Worm (Caenorhabditis elegans) whole organism, late embryonic: ENCODE measurements around the gene par-5.
A peak's percentile ranks its signal among the peaks of the same experiment; 100 is the strongest.

Source experiments
- F13H6.1 ChIP-seq: sonication (generic microtip); optimal IDR thresholded peaks from 2 replicates; lab custom pipeline; 2016; ENCODE audit warnings: missing genetic modification characterization, missing compliant biosample characterization
- K02D7.2 ChIP-seq: sonication (generic microtip); optimal IDR thresholded peaks from 2 replicates; lab custom pipeline; 2017; ENCODE audit warnings: mild to moderate bottlenecking, missing genetic modification characterization, missing compliant biosample characterization
- T23F11.4 ChIP-seq: fragments of 200-800 bp; sonication (Bioruptor generic); optimal IDR thresholded peaks from 2 replicates; lab custom pipeline; 2018; ENCODE audit warnings: mild to moderate bottlenecking, missing genetic modification characterization, missing compliant biosample characterization
- Y22D7AL.16 ChIP-seq: sonication (generic microtip); optimal IDR thresholded peaks from 2 replicates; lab custom pipeline; 2016; ENCODE audit warnings: missing genetic modification characterization, missing compliant biosample characterization
- ahr-1 ChIP-seq: sonication (generic microtip); optimal IDR thresholded peaks from 2 replicates; lab custom pipeline; 2016; ENCODE audit warnings: missing genetic modification characterization, missing compliant biosample characterization
- ceh-14 ChIP-seq: sonication (generic microtip); optimal IDR thresholded peaks from 2 replicates; lab custom pipeline; 2016; ENCODE audit warnings: missing genotype, missing genetic modification characterization, missing compliant biosample characterization
- ceh-24 ChIP-seq: sonication (generic microtip); optimal IDR thresholded peaks from 2 replicates; lab custom pipeline; 2016; ENCODE audit warnings: mild to moderate bottlenecking, missing genetic modification characterization, missing compliant biosample characterization
- ceh-31 ChIP-seq: sonication (generic microtip); optimal IDR thresholded peaks from 2 replicates; lab custom pipeline; 2016; ENCODE audit warnings: missing genetic modification characterization, missing compliant biosample characterization
- ceh-34 ChIP-seq: sonication (generic microtip); optimal IDR thresholded peaks from 2 replicates; lab custom pipeline; 2016; ENCODE audit warnings: mild to moderate bottlenecking, missing genetic modification characterization, missing compliant biosample characterization
- ceh-45 ChIP-seq: fragments of 200-800 bp; sonication (Bioruptor generic); IDR thresholded peaks from 2 replicates; pipeline ENCODE4 v1.3.6; 2022; ENCODE audit warnings: missing genetic modification reagents, missing genetic modification characterization, missing compliant biosample characterization
- ceh-6 ChIP-seq: fragments of 200-800 bp; sonication (Bioruptor generic); optimal IDR thresholded peaks from 2 replicates; lab custom pipeline; 2018; ENCODE audit warnings: mild to moderate bottlenecking, missing genetic modification characterization, missing compliant biosample characterization
- dmd-4 ChIP-seq: sonication (generic microtip); optimal IDR thresholded peaks from 2 replicates; lab custom pipeline; 2016; ENCODE audit warnings: borderline replicate concordance, missing genetic modification characterization, missing compliant biosample characterization
- dve-1 ChIP-seq: sonication (generic microtip); optimal IDR thresholded peaks from 2 replicates; lab custom pipeline; 2017; ENCODE audit warnings: antibody characterized with exemption, mild to moderate bottlenecking, missing genetic modification characterization, missing compliant biosample characterization
- ets-4 ChIP-seq: sonication (generic microtip); optimal IDR thresholded peaks from 2 replicates; lab custom pipeline; 2016; ENCODE audit warnings: missing genetic modification characterization, missing compliant biosample characterization
- fax-1 ChIP-seq: sonication (generic microtip); optimal IDR thresholded peaks from 2 replicates; lab custom pipeline; 2016; ENCODE audit warnings: missing genotype, missing genetic modification characterization, missing compliant biosample characterization
- fkh-10 ChIP-seq: fragments of 150-350 bp; optimal IDR thresholded peaks from 2 replicates; lab custom pipeline; 2014; ENCODE audit warnings: missing biosample characterization, missing genetic modification reagents, missing genetic modification characterization
- fkh-6 ChIP-seq: sonication (generic microtip); optimal IDR thresholded peaks from 2 replicates; lab custom pipeline; 2016; ENCODE audit warnings: missing genetic modification characterization, missing compliant biosample characterization
- hlh-13 ChIP-seq: fragments of 200-800 bp; sonication (Bioruptor generic); optimal IDR thresholded peaks from 2 replicates; lab custom pipeline; 2018; ENCODE audit warnings: mild to moderate bottlenecking, missing genetic modification characterization, missing compliant biosample characterization
- hlh-30 ChIP-seq: sonication (generic microtip); optimal IDR thresholded peaks from 2 replicates; lab custom pipeline; 2017; ENCODE audit warnings: antibody characterized with exemption, missing genetic modification characterization, missing compliant biosample characterization; ENCODE audit not compliant: insufficient read depth
- hlh-6 ChIP-seq: sonication (generic microtip); optimal IDR thresholded peaks from 2 replicates; lab custom pipeline; 2016; ENCODE audit warnings: missing genotype, missing genetic modification characterization, missing compliant biosample characterization
- hlh-8 ChIP-seq: sonication (generic microtip); optimal IDR thresholded peaks from 2 replicates; lab custom pipeline; 2016; ENCODE audit warnings: missing genotype, missing genetic modification characterization, missing compliant biosample characterization
- lim-6 ChIP-seq: sonication (generic microtip); optimal IDR thresholded peaks from 2 replicates; lab custom pipeline; 2016; ENCODE audit warnings: missing genetic modification characterization, missing compliant biosample characterization
- madf-2 ChIP-seq: sonication (generic microtip); optimal IDR thresholded peaks from 2 replicates; lab custom pipeline; 2017; ENCODE audit warnings: missing genetic modification characterization, missing compliant biosample characterization
- mec-3 ChIP-seq: sonication (generic microtip); optimal IDR thresholded peaks from 2 replicates; lab custom pipeline; 2016; ENCODE audit warnings: borderline replicate concordance, missing genetic modification characterization, missing compliant biosample characterization
- nfya-1 ChIP-seq: sonication (generic microtip); optimal IDR thresholded peaks from 2 replicates; lab custom pipeline; 2017; ENCODE audit warnings: missing genetic modification characterization, mild to moderate bottlenecking, missing compliant biosample characterization, antibody characterized with exemption, moderate library complexity
- nhr-232 ChIP-seq: sonication (generic microtip); optimal IDR thresholded peaks from 2 replicates; lab custom pipeline; 2016; ENCODE audit warnings: missing genetic modification characterization, missing compliant biosample characterization
- npax-4 ChIP-seq: sonication (generic microtip); optimal IDR thresholded peaks from 2 replicates; lab custom pipeline; 2016; ENCODE audit warnings: missing genetic modification characterization, missing compliant biosample characterization
- odd-2 ChIP-seq: sonication (generic microtip); optimal IDR thresholded peaks from 2 replicates; lab custom pipeline; 2017; ENCODE audit warnings: antibody characterized with exemption, mild to moderate bottlenecking, missing genetic modification characterization, missing compliant biosample characterization
- pag-3 ChIP-seq: sonication (generic microtip); optimal IDR thresholded peaks from 2 replicates; lab custom pipeline; 2016; ENCODE audit warnings: missing compliant biosample characterization, missing genetic modification characterization, borderline replicate concordance
- pros-1 ChIP-seq: fragments of 150-350 bp; optimal IDR thresholded peaks from 2 replicates; lab custom pipeline; 2014; ENCODE audit warnings: missing biosample characterization, missing genetic modification reagents, missing genetic modification characterization
- ref-2 ChIP-seq: sonication (generic microtip); optimal IDR thresholded peaks from 2 replicates; lab custom pipeline; 2016; ENCODE audit warnings: missing genetic modification characterization, missing compliant biosample characterization
- rnt-1 ChIP-seq: sonication (generic microtip); optimal IDR thresholded peaks from 2 replicates; lab custom pipeline; 2016; ENCODE audit warnings: missing genetic modification characterization, missing compliant biosample characterization
- sdc-2 ChIP-seq: sonication (generic microtip); optimal IDR thresholded peaks from 2 replicates; lab custom pipeline; 2016; ENCODE audit warnings: missing genotype, missing genetic modification characterization, missing compliant biosample characterization
- tbx-2 ChIP-seq: sonication (generic microtip); optimal IDR thresholded peaks from 2 replicates; lab custom pipeline; 2016; ENCODE audit warnings: missing genetic modification characterization, missing compliant biosample characterization
- unc-42 ChIP-seq: sonication (generic microtip); optimal IDR thresholded peaks from 2 replicates; lab custom pipeline; 2016; ENCODE audit warnings: missing genotype, missing genetic modification characterization, missing compliant biosample characterization
- zip-5 ChIP-seq: sonication (generic microtip); optimal IDR thresholded peaks from 2 replicates; lab custom pipeline; 2016; ENCODE audit warnings: missing genetic modification characterization, missing compliant biosample characterization
- ztf-16 ChIP-seq: sonication (generic microtip); optimal IDR thresholded peaks from 2 replicates; lab custom pipeline; 2017; ENCODE audit warnings: missing genetic modification characterization, missing compliant biosample characterization

Gene par-5

ce11 chrIV:11855424-11855823, 33.7 kb upstream of the par-5 start:
- no peak for TF ChIP-seq hlh-13 (GFP tag; lab: Kevin White, UChicago)
- TF ChIP-seq ceh-34 (tag; lab: Kevin White, UChicago): no peak
- TF ChIP-seq hlh-6: no peak
- no peak for TF ChIP-seq dve-1
- TF ChIP-seq rnt-1 (tag; lab: Kevin White, UChicago): no peak
- TF ChIP-seq T23F11.4 (GFP tag; lab: Kevin White, UChicago): no peak
- no peak for TF ChIP-seq fkh-10 (GFP tag; lab: Kevin White, UChicago)
- TF ChIP-seq sdc-2 (tag; lab: Kevin White, UChicago): no peak
- no peak for TF ChIP-seq dmd-4 (tag; lab: Kevin White, UChicago)
- TF ChIP-seq ref-2: no peak
- TF ChIP-seq ahr-1: no peak
- no peak for TF ChIP-seq ceh-45 (GFP tag; lab: Robert Waterston, UW)
- TF ChIP-seq ceh-24 (tag; lab: Kevin White, UChicago): no peak
- TF ChIP-seq Y22D7AL.16: no peak
- no peak for TF ChIP-seq tbx-2
- no peak for TF ChIP-seq K02D7.2 (tag; lab: Kevin White, UChicago)
- TF ChIP-seq lim-6 (tag; lab: Kevin White, UChicago): no peak
- no peak for TF ChIP-seq unc-42 (tag; lab: Kevin White, UChicago)

ce11 chrIV:11854777-11855176, 33.1 kb upstream of the par-5 start, which contains the start of gene tag-30:
Gene tag-30, minus strand, starts transcription at chrIV:11855159.
- TF ChIP-seq nfya-1 (tag; lab: Kevin White, UChicago) (peak; percentile 22), ceh-34 (tag; lab: Kevin White, UChicago) (peak; percentile 54), nhr-232 (tag; lab: Kevin White, UChicago) (no peak), unc-42 (tag; lab: Kevin White, UChicago) (peak; percentile 59), ceh-31 (tag; lab: Kevin White, UChicago) (peak; percentile 62), hlh-30 (tag; lab: Kevin White, UChicago) (peak; percentile 66), zip-5 (tag; lab: Kevin White, UChicago) (no peak), tbx-2 (peak; percentile 41), fkh-6 (no peak)

ce11 chrIV:11851882-11852281, 30.2 kb upstream of the par-5 start, which contains the start of gene F38H4.5:
Gene F38H4.5, plus strand, starts transcription at chrIV:11852182.
- no peak for TF ChIP-seq F13H6.1 (tag; lab: Kevin White, UChicago)
- TF ChIP-seq pag-3: no peak
- no peak for TF ChIP-seq pros-1 (tag; lab: Kevin White, UChicago)
- TF ChIP-seq unc-42 (tag; lab: Kevin White, UChicago): no peak

ce11 chrIV:11847771-11848312, 26.1 kb upstream of the par-5 start, which contains the start of the genes F38H4.6 and F38H4.4:
Gene F38H4.6, minus strand, starts transcription at chrIV:11847871.
Gene F38H4.4, plus strand, starts transcription at chrIV:11848262.
- no peak for TF ChIP-seq fkh-10 (GFP tag; lab: Kevin White, UChicago)
- TF ChIP-seq madf-2 (tag; lab: Kevin White, UChicago): no peak
- TF ChIP-seq odd-2 (tag; lab: Kevin White, UChicago): no peak
- no peak for TF ChIP-seq mec-3
- no peak for TF ChIP-seq npax-4
- TF ChIP-seq fax-1 (tag; lab: Kevin White, UChicago): no peak
- TF ChIP-seq hlh-8 (tag; lab: Kevin White, UChicago): no peak
- no peak for TF ChIP-seq ets-4 (tag; lab: Kevin White, UChicago)
- TF ChIP-seq ceh-14 (tag; lab: Kevin White, UChicago): no peak
- TF ChIP-seq ztf-16 (tag; lab: Kevin White, UChicago): no peak
- no peak for TF ChIP-seq ceh-6 (GFP tag; lab: Kevin White, UChicago)
- TF ChIP-seq T23F11.4 (GFP tag; lab: Kevin White, UChicago): no peak
